Worm (Caenorhabditis elegans) whole organism, mixed stage, embryonic: ENCODE measurements around the gene K08F11.1.

Experiments
- M03D4.4 ChIP-seq: sonication (generic microtip); optimal IDR thresholded peaks from 2 replicates; lab custom pipeline; 2017; ENCODE audit warnings: mild to moderate bottlenecking, missing genetic modification characterization, missing compliant biosample characterization
- blmp-1 ChIP-seq: fragments of 150-350 bp; optimal IDR thresholded peaks from 2 replicates; lab custom pipeline; 2014; ENCODE audit warnings: missing biosample characterization, missing genetic modification characterization
- ceh-39 ChIP-seq: fragments of 150-350 bp; optimal IDR thresholded peaks from 2 replicates; lab custom pipeline; 2014; ENCODE audit warnings: missing biosample characterization, missing genetic modification characterization
- ceh-43 ChIP-seq: fragments of 200-800 bp; sonication (Bioruptor generic); optimal IDR thresholded peaks from 2 replicates; lab custom pipeline; 2018; ENCODE audit warnings: mild to moderate bottlenecking, missing genetic modification characterization, moderate library complexity, missing compliant biosample characterization
- ceh-83 ChIP-seq: fragments of 200-800 bp; sonication (Bioruptor generic); optimal IDR thresholded peaks from 2 replicates; lab custom pipeline; 2018; ENCODE audit warnings: mild to moderate bottlenecking, missing genetic modification characterization, missing compliant biosample characterization
- ces-1 ChIP-seq: fragments of 150-350 bp; optimal IDR thresholded peaks from 2 replicates; lab custom pipeline; 2014; ENCODE audit warnings: missing biosample characterization, missing genetic modification reagents, missing genetic modification characterization
- cnd-1 ChIP-seq: fragments of 200-800 bp; sonication (Bioruptor generic); optimal IDR thresholded peaks from 2 replicates; lab custom pipeline; 2018; ENCODE audit warnings: mild to moderate bottlenecking, missing genetic modification characterization, missing compliant biosample characterization
- elt-1 ChIP-seq: sonication (generic microtip); optimal IDR thresholded peaks from 2 replicates; lab custom pipeline; 2017; ENCODE audit warnings: missing genetic modification characterization, mild to moderate bottlenecking, missing compliant biosample characterization, antibody characterized with exemption, moderate library complexity, borderline replicate concordance; ENCODE audit not compliant: insufficient read depth
- flh-1 ChIP-seq: fragments of 200-800 bp; sonication (Bioruptor generic); optimal IDR thresholded peaks from 2 replicates; lab custom pipeline; 2018; ENCODE audit warnings: mild to moderate bottlenecking, missing genetic modification characterization, moderate library complexity, missing compliant biosample characterization
- ham-2 ChIP-seq: fragments of 200-800 bp; sonication (Bioruptor generic); optimal IDR thresholded peaks from 2 replicates; lab custom pipeline; 2018; ENCODE audit warnings: mild to moderate bottlenecking, missing genetic modification characterization, missing compliant biosample characterization
- hlh-1 ChIP-seq: fragments of 150-350 bp; optimal IDR thresholded peaks from 2 replicates; lab custom pipeline; 2014; ENCODE audit warnings: missing biosample characterization, missing genetic modification reagents, missing genetic modification characterization
- lin-13 ChIP-seq: fragments of 150-350 bp; optimal IDR thresholded peaks from 2 replicates; lab custom pipeline; 2014; ENCODE audit warnings: missing biosample characterization, missing genetic modification characterization
- lin-32 ChIP-seq: fragments of 200-800 bp; sonication (Bioruptor generic); optimal IDR thresholded peaks from 2 replicates; lab custom pipeline; 2018; ENCODE audit warnings: mild to moderate bottlenecking, missing genetic modification characterization, missing compliant biosample characterization
- lsy-2 ChIP-seq: fragments of 150-350 bp; optimal IDR thresholded peaks from 2 replicates; lab custom pipeline; 2014; ENCODE audit warnings: missing biosample characterization, missing genetic modification characterization
- mab-5 ChIP-seq: fragments of 150-350 bp; optimal IDR thresholded peaks from 2 replicates; lab custom pipeline; 2014; ENCODE audit warnings: missing biosample characterization, missing genetic modification characterization
- mep-1 ChIP-seq: fragments of 150-350 bp; optimal IDR thresholded peaks from 2 replicates; lab custom pipeline; 2017; ENCODE audit warnings: missing biosample characterization, missing genetic modification reagents, missing genetic modification characterization, inconsistent platforms
- mls-2 ChIP-seq: sonication (generic microtip); optimal IDR thresholded peaks from 2 replicates; lab custom pipeline; 2016; ENCODE audit warnings: mild to moderate bottlenecking, missing genetic modification characterization, moderate library complexity, missing compliant biosample characterization
- nhr-2 ChIP-seq: fragments of 150-350 bp; optimal IDR thresholded peaks from 2 replicates; lab custom pipeline; 2014; ENCODE audit warnings: missing biosample characterization, missing genetic modification characterization
- nhr-237 ChIP-seq: fragments of 150-350 bp; optimal IDR thresholded peaks from 2 replicates; lab custom pipeline; 2014; ENCODE audit warnings: missing biosample characterization, missing genetic modification characterization
- nhr-28 ChIP-seq: fragments of 150-350 bp; optimal IDR thresholded peaks from 2 replicates; lab custom pipeline; 2014; ENCODE audit warnings: missing biosample characterization, missing genetic modification characterization
- pha-4 ChIP-seq: fragments of 150-350 bp; optimal IDR thresholded peaks from 2 replicates; lab custom pipeline; 2018; ENCODE audit warnings: missing biosample characterization, missing genetic modification reagents, missing genetic modification characterization
- sem-2 ChIP-seq: fragments of 200-800 bp; sonication (Bioruptor generic); optimal IDR thresholded peaks from 2 replicates; lab custom pipeline; 2018; ENCODE audit warnings: mild to moderate bottlenecking, missing genetic modification characterization, missing compliant biosample characterization
- snpc-4 ChIP-seq: fragments of 150-350 bp; optimal IDR thresholded peaks from 2 replicates; lab custom pipeline; 2014; ENCODE audit warnings: missing biosample characterization, missing genetic modification characterization
- sptf-1 ChIP-seq: sonication (generic microtip); optimal IDR thresholded peaks from 2 replicates; lab custom pipeline; 2017; ENCODE audit warnings: mild to moderate bottlenecking, missing genetic modification characterization, moderate library complexity, missing compliant biosample characterization
- unc-120 ChIP-seq: sonication (generic microtip); optimal IDR thresholded peaks from 2 replicates; lab custom pipeline; 2017; ENCODE audit warnings: missing genetic modification characterization, missing compliant biosample characterization; ENCODE audit not compliant: poor library complexity, severe bottlenecking
- unc-39 ChIP-seq: fragments of 150-350 bp; optimal IDR thresholded peaks from 2 replicates; lab custom pipeline; 2014; ENCODE audit warnings: missing biosample characterization, missing genetic modification characterization
- unc-62 ChIP-seq: fragments of 150-350 bp; optimal IDR thresholded peaks from 2 replicates; lab custom pipeline; 2014; ENCODE audit warnings: missing biosample characterization, missing genetic modification reagents, missing genetic modification characterization
- zip-8 ChIP-seq: fragments of 150-350 bp; optimal IDR thresholded peaks from 2 replicates; lab custom pipeline; 2014; ENCODE audit warnings: missing biosample characterization, missing genetic modification characterization

The K08F11.1 gene

DNA sequence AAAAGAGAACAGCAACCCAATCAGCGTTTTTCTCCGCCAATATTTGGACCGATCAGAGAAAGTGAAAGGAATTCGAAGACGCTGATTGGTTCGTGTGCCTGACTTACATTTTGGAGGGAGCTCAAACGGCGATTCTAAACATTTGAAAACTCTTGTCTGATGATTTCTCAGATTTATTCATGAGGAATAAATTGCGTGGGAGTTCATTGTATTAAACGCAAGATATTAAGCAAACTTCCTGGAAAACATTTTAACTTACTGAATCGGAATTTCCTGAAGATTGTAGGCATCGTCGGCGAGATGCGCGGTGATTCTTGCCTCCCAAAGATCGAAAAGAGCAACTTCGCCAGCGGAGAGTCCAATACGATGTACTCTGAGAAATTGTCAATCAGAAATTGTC lies at the start of gene K08F11.1:
Gene K08F11.1 (plus strand): TSS at position 301 of the 400 bp plus-strand sequence.
- TF ChIP-seq ham-2 (no peak), unc-120 (tag; lab: Kevin White, UChicago) (no peak), pha-4 (no peak), hlh-1 (tag; lab: Kevin White, UChicago) (no peak), flh-1 (GFP tag; lab: Kevin White, UChicago) (no peak), ceh-83 (no peak), ceh-39 (tag; lab: Kevin White, UChicago) (no peak), M03D4.4 (tag; lab: Kevin White, UChicago) (no peak), nhr-2 (no peak), snpc-4 (tag; lab: Kevin White, UChicago) (no peak), mab-5 (tag; lab: Kevin White, UChicago) (no peak), lin-32 (no peak), unc-39 (no peak), mls-2 (no peak), sem-2 (GFP tag; lab: Kevin White, UChicago) (no peak), cnd-1 (no peak), lsy-2 (no peak), unc-62 (GFP tag; lab: Kevin White, UChicago) (no peak), zip-8 (tag; lab: Kevin White, UChicago) (no peak)

DNA sequence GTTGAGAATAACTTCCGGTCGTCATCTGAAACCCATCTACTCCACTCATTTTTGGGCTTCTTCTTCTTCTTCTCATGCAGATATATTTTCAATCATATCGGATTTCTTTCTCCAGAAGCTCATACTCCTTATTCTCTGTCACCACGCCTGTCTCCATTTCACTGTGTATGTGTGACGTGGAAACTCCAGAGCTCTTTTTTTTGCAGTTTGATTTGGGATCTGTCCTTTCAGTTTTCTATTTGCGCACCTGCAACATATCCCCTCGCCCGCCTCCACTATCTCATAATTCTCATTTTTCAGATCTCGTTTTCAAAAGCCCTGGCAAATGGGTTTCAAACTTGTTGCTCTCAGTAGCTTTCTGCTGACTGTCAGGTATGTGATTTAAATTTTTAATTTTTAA lies 45.9 kb upstream of the K08F11.1 start, which contains the start of gene kin-36:
Gene kin-36 (plus strand): TSS at position 301 of the 400 bp plus-strand sequence.
- TF ChIP-seq ces-1 (GFP tag; lab: Kevin White, UChicago) (no peak), ceh-83 (no peak), mls-2 (no peak), lin-32 (no peak)

DNA sequence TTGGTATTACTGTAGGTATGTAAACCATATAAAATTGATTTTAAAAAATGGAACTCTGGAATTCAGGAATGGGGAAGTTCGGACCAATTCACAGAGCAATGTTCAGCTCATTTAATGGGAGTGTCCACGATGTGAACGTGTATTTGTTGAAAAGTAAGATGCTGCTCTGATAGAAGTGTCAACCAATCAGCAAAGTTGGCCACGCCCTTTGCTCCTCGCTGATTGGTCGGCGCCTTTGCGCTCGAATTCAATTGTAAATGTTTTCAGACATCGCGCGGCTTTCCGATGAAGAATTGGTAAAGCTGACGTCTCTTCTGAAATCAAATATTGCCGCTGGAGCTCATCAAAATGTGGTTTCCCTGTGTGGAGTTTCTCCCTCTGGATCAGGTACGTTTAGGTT lies 41.5 kb upstream of the K08F11.1 start:
- TF ChIP-seq mab-5 (tag; lab: Kevin White, UChicago) (no peak), ceh-43 (GFP tag; lab: Kevin White, UChicago) (no peak), pha-4 (no peak), sptf-1 (tag; lab: Kevin White, UChicago) (no peak), unc-120 (tag; lab: Kevin White, UChicago) (no peak)

DNA sequence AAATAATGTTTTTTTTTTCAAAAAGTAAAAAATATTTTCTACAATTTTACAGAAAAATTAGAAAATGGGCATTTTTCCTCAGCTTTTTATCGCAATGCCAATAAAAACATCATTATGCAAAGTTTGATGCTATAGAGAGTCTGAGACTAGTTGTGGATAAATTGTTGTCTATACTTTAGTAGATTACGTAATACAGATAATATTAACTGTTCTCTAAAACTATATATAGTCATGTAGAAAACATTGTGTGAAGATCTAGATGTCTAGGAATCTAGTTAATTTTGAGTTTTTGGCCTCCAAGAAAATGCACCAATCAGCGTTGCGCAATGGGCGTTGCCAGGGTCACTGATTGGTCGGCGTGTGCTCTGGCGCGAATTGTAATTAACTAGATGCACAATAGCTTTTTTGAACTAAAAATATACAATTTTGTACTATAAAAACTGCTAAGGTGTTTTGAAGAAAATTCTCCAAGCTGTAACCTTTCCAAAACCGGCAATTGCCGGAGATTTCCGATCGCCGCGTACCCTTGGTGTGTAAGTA lies 38.3 kb upstream of the K08F11.1 start:
- TF ChIP-seq nhr-237 (no peak), sptf-1 (tag; lab: Kevin White, UChicago) (no peak), unc-39 (no peak), unc-120 (tag; lab: Kevin White, UChicago) (no peak), lin-32 (no peak), ceh-83 (no peak), zip-8 (tag; lab: Kevin White, UChicago) (peak; percentile 52), mab-5 (tag; lab: Kevin White, UChicago) (no peak)

DNA sequence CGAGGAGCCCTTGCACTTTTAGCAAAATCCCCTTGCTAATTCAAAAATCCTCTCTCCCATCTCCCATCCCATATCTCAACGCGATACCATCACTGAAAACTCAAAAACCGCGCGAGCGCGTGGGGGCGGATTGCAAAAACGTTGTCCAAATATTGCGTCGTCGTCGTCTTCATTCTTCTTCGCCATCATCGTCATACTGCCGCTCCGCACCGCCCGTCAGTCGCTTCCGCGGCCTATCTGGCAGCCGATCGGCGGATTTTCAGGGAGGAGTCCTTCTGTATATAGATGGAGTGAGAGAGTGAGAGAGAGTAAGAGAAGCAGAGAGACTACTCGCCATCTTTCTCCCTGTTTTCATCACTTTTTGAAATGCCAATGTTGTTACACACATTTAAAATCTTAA lies 37.8 kb upstream of the K08F11.1 start:
- TF ChIP-seq ham-2 (peak; percentile 29), elt-1 (tag; lab: Kevin White, UChicago) (no peak)

DNA sequence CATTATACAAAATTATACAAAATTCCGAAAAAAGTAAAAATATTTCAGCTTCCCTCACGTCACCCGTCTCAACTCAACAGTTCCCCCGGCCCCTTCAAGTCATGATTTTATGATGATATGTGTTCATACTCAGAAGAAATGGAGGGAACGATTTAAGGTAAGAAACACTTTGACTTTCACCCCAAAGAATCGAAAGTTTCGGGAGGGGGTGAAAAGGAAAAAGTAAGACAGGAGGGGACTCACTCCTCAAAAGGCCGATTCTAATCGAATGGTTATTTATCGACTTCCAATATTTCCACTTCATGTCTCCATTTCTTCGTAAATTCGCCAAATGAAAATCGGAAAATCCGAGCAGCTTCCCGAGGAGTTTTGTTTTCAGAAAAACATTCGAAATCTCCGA lies 36.4 kb upstream of the K08F11.1 start, which contains the start of gene bus-4:
Gene bus-4 (plus strand): TSS at position 49 of the 400 bp plus-strand sequence.
- TF ChIP-seq blmp-1 (peak; percentile 11), lin-13 (tag; lab: Kevin White, UChicago) (no peak)

DNA sequence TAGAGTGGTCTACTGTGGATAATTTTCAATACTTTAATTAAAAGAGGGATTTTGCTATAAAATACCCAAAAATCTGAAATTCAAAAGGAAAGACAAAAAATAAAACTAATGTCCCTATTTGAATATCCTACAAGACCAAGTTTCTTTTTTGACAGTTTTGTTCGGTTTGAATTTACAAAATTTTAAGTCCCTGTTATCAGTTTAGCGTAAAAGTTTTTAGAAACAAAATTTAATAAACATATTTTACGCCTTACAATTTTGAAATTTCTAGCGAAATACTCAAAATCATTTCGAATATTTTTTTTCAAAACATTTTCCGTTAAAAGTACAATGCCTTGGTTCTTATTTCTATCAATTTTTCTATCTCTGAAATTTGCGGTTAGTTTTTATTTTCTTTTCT lies 32.2 kb upstream of the K08F11.1 start, which contains the start of gene spe-51:
Gene spe-51 (plus strand): TSS at position 301 of the 400 bp plus-strand sequence.
- TF ChIP-seq unc-120 (tag; lab: Kevin White, UChicago): no peak
- no peak for TF ChIP-seq blmp-1
- no peak for TF ChIP-seq elt-1 (tag; lab: Kevin White, UChicago)
- TF ChIP-seq mep-1 (tag; lab: Kevin White, UChicago): no peak
- TF ChIP-seq hlh-1 (tag; lab: Kevin White, UChicago): no peak
- no peak for TF ChIP-seq nhr-28 (tag; lab: Kevin White, UChicago)
